Worm (Caenorhabditis elegans) whole organism, midembryonic: ENCODE results near the gene Y113G7B.11.

ENCODE experiments used
- tab-1 ChIP-seq: fragments of 200-800 bp; sonication (Bioruptor generic); IDR thresholded peaks from 2 replicates; pipeline ENCODE4 v1.3.6; 2022; ENCODE audit warnings: missing genetic modification characterization, missing compliant biosample characterization
- ztf-29 ChIP-seq: fragments of 200-800 bp; sonication (Bioruptor generic); IDR thresholded peaks from 2 replicates; pipeline ENCODE4 v1.3.6; 2022; ENCODE audit warnings: missing genetic modification reagents, missing genetic modification characterization, missing compliant biosample characterization

ce11 chrV:20192102-20192880 lies 22.8 kb downstream of the Y113G7B.11 start, which contains the start of the genes fbxa-115 and Y113G7B.27:
- TF ChIP-seq tab-1 (GFP tag; lab: Robert Waterston, UW) = no peak
- TF ChIP-seq ztf-29 (GFP tag; lab: Robert Waterston, UW) = no peak
